Worm (Caenorhabditis elegans) whole organism, young adult: ENCODE results near the gene bicd-1.

Experiments
- D2030.7 ChIP-seq: fragments of 200-800 bp; sonication (Bioruptor generic); IDR thresholded peaks from 2 replicates; pipeline ENCODE4 v1.3.6; 2022; ENCODE audit warnings: missing genetic modification reagents, missing genetic modification characterization, missing compliant biosample characterization
- F23B12.7 ChIP-seq: sonication (generic microtip); optimal IDR thresholded peaks from 2 replicates; lab custom pipeline; 2017; ENCODE audit warnings: missing genetic modification characterization, mild to moderate bottlenecking, missing compliant biosample characterization, antibody characterized with exemption, moderate library complexity; ENCODE audit not compliant: insufficient read depth
- K12H6.12 ChIP-seq: fragments of 200-800 bp; sonication (Bioruptor generic); optimal IDR thresholded peaks from 2 replicates; lab custom pipeline; 2018; ENCODE audit warnings: mild to moderate bottlenecking, missing genetic modification characterization, missing compliant biosample characterization
- Y53G8AR.9 ChIP-seq: fragments of 200-800 bp; sonication (Bioruptor generic); conservative IDR thresholded peaks from 2 replicates; pipeline ENCODE4 v1.3.6; 2022; ENCODE audit warnings: missing genetic modification reagents, missing genetic modification characterization, missing compliant biosample characterization
- ama-1 ChIP-seq, 3 experiments: fragments of 150-350 bp in 1 of 3; sonication (generic microtip) in 2 of 3; optimal IDR thresholded peaks; 2 replicates each; lab custom pipeline; 2014 to 2018; ENCODE audit warnings: missing biosample characterization in 2 of 3, missing genetic modification characterization in 2 of 3, missing genetic modification reagents in 2 of 3
- athp-1 ChIP-seq: sonication (generic microtip); optimal IDR thresholded peaks from 2 replicates; lab custom pipeline; 2017; ENCODE audit warnings: mild to moderate bottlenecking, missing genetic modification characterization, missing compliant biosample characterization
- attf-5 ChIP-seq: fragments of 200-800 bp; sonication (Bioruptor generic); optimal IDR thresholded peaks from 2 replicates; lab custom pipeline; 2018; ENCODE audit warnings: mild to moderate bottlenecking, missing genetic modification characterization, missing compliant biosample characterization
- attf-6 ChIP-seq: fragments of 200-800 bp; sonication (Bioruptor generic); IDR thresholded peaks from 2 replicates; pipeline ENCODE4 v1.3.6; 2022; ENCODE audit warnings: missing genetic modification reagents, missing genetic modification characterization, missing compliant biosample characterization
- cebp-1 ChIP-seq, 2 experiments: fragments of 200-800 bp in 1 of 2; sonication (Bioruptor generic) in 1 of 2; sonication (generic microtip) in 1 of 2; IDR thresholded peaks in 1 of 2; optimal IDR thresholded peaks in 1 of 2; 2 replicates each; pipeline versions ENCODE4 v1.3.6 to Lab custom; 2017 to 2022; ENCODE audit warnings: missing compliant biosample characterization in 2 of 2, missing genetic modification characterization in 2 of 2, mild to moderate bottlenecking in 1 of 2, missing genetic modification reagents in 1 of 2, moderate library complexity in 1 of 2
- cebp-2 ChIP-seq: fragments of 200-800 bp; sonication (Bioruptor generic); IDR thresholded peaks from 2 replicates; pipeline ENCODE4 v1.3.6; 2022; ENCODE audit warnings: missing genetic modification characterization, missing compliant biosample characterization
- ceh-40 ChIP-seq: fragments of 200-800 bp; sonication (Bioruptor generic); IDR thresholded peaks from 2 replicates; pipeline ENCODE4 v1.3.6; 2022; ENCODE audit warnings: missing genetic modification characterization, missing compliant biosample characterization
- ceh-58 ChIP-seq: fragments of 200-800 bp; sonication (Bioruptor generic); IDR thresholded peaks from 2 replicates; pipeline ENCODE4 v1.3.6; 2022; ENCODE audit warnings: missing genetic modification characterization, missing compliant biosample characterization
- chd-7 ChIP-seq: sonication (generic microtip); optimal IDR thresholded peaks from 2 replicates; lab custom pipeline; 2016; ENCODE audit warnings: mild to moderate bottlenecking, missing genetic modification characterization, moderate library complexity, missing compliant biosample characterization
- hlh-26 ChIP-seq: fragments of 200-800 bp; sonication (Bioruptor generic); conservative IDR thresholded peaks from 2 replicates; pipeline ENCODE4 v1.3.6; 2022; ENCODE audit warnings: missing genetic modification reagents, missing genetic modification characterization, missing compliant biosample characterization
- hmg-1.2 ChIP-seq: fragments of 200-800 bp; sonication (Bioruptor generic); IDR thresholded peaks from 2 replicates; pipeline ENCODE4 v1.3.6; 2022; ENCODE audit warnings: missing genetic modification reagents, missing genetic modification characterization, missing compliant biosample characterization
- hmg-20 ChIP-seq: fragments of 200-800 bp; sonication (Bioruptor generic); IDR thresholded peaks from 2 replicates; pipeline ENCODE4 v1.3.6; 2022; ENCODE audit warnings: missing genetic modification reagents, missing genetic modification characterization, missing compliant biosample characterization
- hrde-1 ChIP-seq: sonication (generic microtip); optimal IDR thresholded peaks from 2 replicates; lab custom pipeline; 2016; ENCODE audit warnings: missing genetic modification characterization, mild to moderate bottlenecking, missing compliant biosample characterization, moderate library complexity, missing genotype, missing genetic modification reagents, borderline replicate concordance
- hsf-1 ChIP-seq: fragments of 200-800 bp; sonication (Bioruptor generic); IDR thresholded peaks from 2 replicates; pipeline ENCODE4 v1.3.6; 2022; ENCODE audit warnings: missing genetic modification reagents, missing genetic modification characterization, missing compliant biosample characterization
- lag-1 ChIP-seq: fragments of 200-800 bp; sonication (Bioruptor generic); IDR thresholded peaks from 2 replicates; pipeline ENCODE4 v1.3.6; 2022; ENCODE audit warnings: missing genetic modification reagents, missing genetic modification characterization, missing compliant biosample characterization
- lsl-1 ChIP-seq: fragments of 200-800 bp; sonication (Bioruptor generic); optimal IDR thresholded peaks from 2 replicates; lab custom pipeline; 2018; ENCODE audit warnings: mild to moderate bottlenecking, missing genetic modification characterization, moderate library complexity, missing compliant biosample characterization
- madf-6 ChIP-seq: fragments of 200-800 bp; sonication (Bioruptor generic); IDR thresholded peaks from 2 replicates; pipeline ENCODE4 v1.3.6; 2022; ENCODE audit warnings: missing genetic modification reagents, missing genetic modification characterization, missing compliant biosample characterization
- mcd-1 ChIP-seq: fragments of 200-800 bp; sonication (Bioruptor generic); IDR thresholded peaks from 2 replicates; pipeline ENCODE4 v1.3.6; 2022; ENCODE audit warnings: missing genetic modification reagents, missing genetic modification characterization, missing compliant biosample characterization
- nhr-80 ChIP-seq: sonication (generic microtip); optimal IDR thresholded peaks from 2 replicates; lab custom pipeline; 2016; ENCODE audit warnings: missing genetic modification characterization, missing compliant biosample characterization
- nhr-90 ChIP-seq: sonication (generic microtip); optimal IDR thresholded peaks from 2 replicates; lab custom pipeline; 2016; ENCODE audit warnings: missing genotype, mild to moderate bottlenecking, missing genetic modification characterization, missing compliant biosample characterization
- repo-1 ChIP-seq: sonication (generic microtip); optimal IDR thresholded peaks from 2 replicates; lab custom pipeline; 2017; ENCODE audit warnings: mild to moderate bottlenecking, missing genetic modification characterization, missing compliant biosample characterization
- snpc-4 ChIP-seq, 5 experiments: fragments of 150-350 bp in 1 of 5; sonication (generic microtip) in 4 of 5; optimal IDR thresholded peaks; 2 replicates each; lab custom pipeline; 2014 to 2018; ENCODE audit warnings: missing genetic modification characterization in 5 of 5, missing biosample characterization in 3 of 5, antibody characterized with exemption in 2 of 5, mild to moderate bottlenecking in 2 of 5, missing compliant biosample characterization in 2 of 5, missing genotype in 2 of 5, moderate library complexity in 2 of 5, missing genetic modification reagents in 1 of 5
- tbp1 ChIP-seq: fragments of 200-800 bp; sonication (Bioruptor generic); optimal IDR thresholded peaks from 2 replicates; lab custom pipeline; 2018; ENCODE audit warnings: mild to moderate bottlenecking, missing genetic modification characterization, missing compliant biosample characterization
- unc-62 ChIP-seq: fragments of 150-350 bp; optimal IDR thresholded peaks from 2 replicates; lab custom pipeline; 2014; ENCODE audit warnings: missing biosample characterization, missing genetic modification reagents, missing genetic modification characterization
- ztf-28 ChIP-seq: fragments of 200-800 bp; sonication (Bioruptor generic); IDR thresholded peaks from 2 replicates; pipeline ENCODE4 v1.3.6; 2022; ENCODE audit warnings: missing genetic modification reagents, missing genetic modification characterization, missing compliant biosample characterization

Gene bicd-1

DNA sequence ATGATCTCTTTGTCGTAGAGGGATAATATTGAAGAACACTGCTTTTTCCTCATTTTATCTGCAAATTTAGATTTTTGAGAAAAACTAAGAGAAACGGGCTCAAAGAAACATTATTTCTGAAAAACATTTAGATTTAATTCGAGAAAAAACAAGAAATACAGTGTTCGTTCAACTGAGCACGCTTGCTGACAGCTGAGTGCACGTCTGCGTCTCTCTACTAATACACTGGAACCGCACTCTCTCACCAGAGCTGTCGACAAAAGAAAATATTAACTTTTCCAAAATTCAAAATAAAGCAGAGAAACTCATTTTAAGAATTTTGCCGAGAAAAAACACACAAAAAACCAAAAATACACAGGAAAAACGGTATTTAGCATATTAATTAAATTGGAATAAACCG lies 41.2 kb upstream of the bicd-1 start, which contains the start of gene drh-1:
Gene drh-1 (minus strand): TSS at position 58 of the 400 bp plus-strand sequence.
- TF ChIP-seq nhr-90 (tag; lab: Kevin White, UChicago) (no peak), hrde-1 (no peak), mcd-1 (GFP tag; lab: Robert Waterston, UW) (peak; percentile 51; the same call in 1 of the 2 replicates), hsf-1 (GFP tag; lab: Robert Waterston, UW) (peak; percentile 45; the same call in 1 of the 2 replicates), madf-6 (peak; percentile 31; the same call in 1 of the 2 replicates), hmg-1.2 (GFP tag; lab: Robert Waterston, UW) (peak; percentile 100), D2030.7 (GFP tag; lab: Robert Waterston, UW) (peak; percentile 36; the same call in 1 of the 2 replicates), Y53G8AR.9 (GFP tag; lab: Robert Waterston, UW) (no peak), snpc-4 (GFP tag; optimal IDR thresholded peaks at IDR 0.05; lab: Kevin White, UChicago) (no peak), snpc-4 (tag; optimal IDR thresholded peaks at IDR 0.05; lab: Kevin White, UChicago) (peak in 3 of 4 experiments; percentile 67 to 82 (median 74)), lsl-1 (GFP tag; lab: Kevin White, UChicago) (peak; percentile 32), attf-5 (GFP tag; lab: Kevin White, UChicago) (peak; percentile 27), F23B12.7 (tag; lab: Kevin White, UChicago) (peak; percentile 16)

DNA sequence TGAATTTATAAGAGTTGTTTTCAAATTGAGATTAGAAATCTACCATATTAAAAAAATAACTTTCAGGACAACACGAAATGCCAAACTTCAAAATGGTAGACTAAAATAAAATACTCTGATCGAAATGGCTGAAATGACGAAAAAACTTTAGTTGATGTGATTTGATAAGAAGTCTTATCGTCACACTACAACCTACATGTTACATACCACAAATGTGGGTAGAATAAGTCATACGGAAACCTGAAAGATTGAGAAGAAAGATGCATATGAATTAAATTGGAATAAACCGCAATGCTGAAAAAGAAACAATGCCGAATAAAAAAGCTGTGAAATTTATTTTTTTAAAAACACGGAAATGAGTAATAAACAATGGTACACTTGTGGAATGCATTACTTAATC lies 34.9 kb upstream of the bicd-1 start:
- TF ChIP-seq tbp1 (GFP tag; lab: Kevin White, UChicago) (no peak), nhr-80 (tag; lab: Kevin White, UChicago) (peak; percentile 6), lag-1 (GFP tag; lab: Robert Waterston, UW) (no peak), athp-1 (no peak), unc-62 (GFP tag; lab: Kevin White, UChicago) (no peak)
- TF ChIP-seq, all 124 proteins: peak for 1

DNA sequence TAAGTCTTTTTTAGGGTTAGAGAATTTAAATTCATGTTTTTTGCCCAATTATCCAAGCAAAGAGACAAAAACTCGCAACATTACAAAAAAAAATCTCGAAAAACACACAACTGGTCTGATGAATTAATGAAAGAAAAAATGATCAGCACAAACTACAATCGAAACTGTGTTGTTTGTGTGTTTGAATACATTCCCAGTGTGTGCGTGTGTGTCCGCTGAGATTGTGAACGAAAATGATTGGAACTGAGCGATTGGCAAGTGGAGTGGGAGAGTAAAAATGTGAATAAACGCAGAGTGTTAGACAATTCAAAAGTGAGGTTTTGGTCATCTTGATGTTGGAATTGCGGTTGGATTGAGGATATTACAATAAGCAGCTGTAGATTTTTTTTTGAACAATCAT lies 34.4 kb upstream of the bicd-1 start:
- TF ChIP-seq attf-6 (GFP tag; lab: Robert Waterston, UW), result no peak
- TF ChIP-seq cebp-1 (GFP tag; IDR thresholded peaks at IDR 0.05; lab: Robert Waterston, UW), result no peak
- peak; percentile 5 for TF ChIP-seq cebp-1 (tag; optimal IDR thresholded peaks at IDR 0.05; lab: Kevin White, UChicago)
- TF ChIP-seq, all 124 proteins: peak for 1

DNA sequence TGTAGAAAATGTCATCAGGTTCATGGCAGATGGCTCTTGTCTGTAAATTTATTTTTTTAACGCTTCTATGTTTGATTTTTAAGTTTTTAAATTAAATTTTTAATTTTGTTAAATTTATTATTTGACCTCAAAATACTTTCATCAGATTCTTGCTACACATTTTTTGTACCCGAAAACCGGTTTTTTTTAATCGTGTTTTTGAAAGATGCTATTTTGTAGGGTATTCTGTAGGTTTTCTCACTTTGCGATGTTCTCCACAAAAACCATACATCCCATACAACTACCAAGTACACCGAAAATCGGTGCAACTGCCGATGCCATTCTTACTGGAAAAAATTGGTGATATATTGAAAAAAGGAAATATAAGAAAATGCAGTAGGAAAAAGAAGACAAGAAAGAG lies 33.7 kb upstream of the bicd-1 start, which contains the start of gene nstp-2:
Gene nstp-2 (minus strand): TSS at position 326 of the 400 bp plus-strand sequence.
- TF ChIP-seq hlh-26 (no peak), cebp-2 (GFP tag; lab: Robert Waterston, UW) (no peak), ztf-28 (no peak), ceh-58 (GFP tag; lab: Robert Waterston, UW) (no peak), D2030.7 (GFP tag; lab: Robert Waterston, UW) (no peak), K12H6.12 (tag; lab: Kevin White, UChicago) (no peak), hmg-20 (no peak), ama-1 (optimal IDR thresholded peaks at IDR 0.05; lab: Kevin White, UChicago) (no peak), ama-1 (GFP tag; optimal IDR thresholded peaks at IDR 0.05; lab: Kevin White, UChicago) (no peak)
- TF ChIP-seq, all 124 proteins: peak for 0

DNA sequence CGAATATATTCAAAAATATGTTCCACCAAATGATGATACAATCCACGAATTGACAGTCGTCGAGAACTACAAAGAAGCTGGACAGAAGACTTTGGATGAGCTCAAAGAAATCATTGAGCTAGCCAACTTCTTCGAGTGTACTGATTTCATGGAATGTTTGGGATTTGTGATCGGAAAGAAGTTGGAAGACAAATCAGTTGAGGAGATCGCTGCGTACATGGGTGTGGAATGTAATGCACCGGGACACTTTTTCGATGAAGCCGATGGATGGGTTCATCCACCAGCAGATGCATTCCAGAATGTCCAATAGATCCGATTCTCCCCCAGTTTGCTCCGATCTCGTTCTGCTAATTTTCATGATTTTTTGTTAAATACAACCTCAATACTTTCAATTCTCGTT lies 31.4 kb upstream of the bicd-1 start:
- TF ChIP-seq ceh-40, result no peak
- TF ChIP-seq chd-7 (tag; lab: Kevin White, UChicago), result peak; percentile 8
- peak; percentile 53 for TF ChIP-seq repo-1
